Fruit fly (Drosophila melanogaster) Kc167 (cell line): ENCODE results near the gene CG12011.

ENCODE experiments used
- Myc ChIP-seq: fragments of >200 bp; optimal IDR thresholded peaks from 2 replicates; lab custom pipeline; 2017; ENCODE audit warnings: missing external identifiers
- Sin3A ChIP-seq: fragments of >200 bp; optimal IDR thresholded peaks from 2 replicates; lab custom pipeline; 2018; ENCODE audit warnings: missing external identifiers

dm6 chr3L:1670008-1670407, 24.4 kb upstream of the CG12011 start, which contains the start of gene RabX5:
- TF ChIP-seq Sin3A (lab: Kevin White, UChicago) (no peak), Myc (no peak)
